Fruit fly (Drosophila melanogaster): ENCODE results near the gene CG3662.

The CG3662 gene

DNA sequence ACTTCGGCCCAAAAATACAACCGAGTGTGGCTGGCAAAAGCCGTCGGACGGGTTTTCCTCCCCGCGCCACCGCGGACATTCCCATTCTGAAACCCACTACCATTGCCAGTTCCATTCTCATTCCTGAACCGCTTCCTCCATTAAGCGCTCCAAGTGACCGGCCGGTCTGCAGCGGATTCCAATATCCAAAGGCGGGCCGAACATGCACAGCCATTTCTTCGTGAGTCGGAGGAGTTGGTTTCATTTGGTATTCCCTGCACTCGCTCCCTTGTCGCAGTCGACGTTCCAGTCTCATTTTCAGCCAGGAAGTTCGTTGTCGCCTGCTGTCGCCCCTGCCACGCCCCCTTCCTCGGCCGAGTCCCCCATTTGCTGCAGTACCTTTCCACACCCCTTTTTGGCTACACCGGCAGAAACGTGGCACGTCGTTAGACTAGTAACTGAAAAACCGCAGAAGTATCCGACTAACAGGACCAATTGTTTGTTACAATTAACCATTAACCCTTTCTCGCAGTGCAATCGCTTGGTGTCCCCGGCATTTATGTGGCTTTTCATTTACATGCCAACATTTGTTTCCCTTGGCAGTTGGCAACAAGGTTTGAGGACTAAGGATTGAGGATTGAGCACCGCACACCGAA is 27.0 kb downstream of the CG3662 start:
- TF ChIP-seq Pif1A (GFP tag; optimal IDR thresholded peaks at IDR 0.05) (peak; percentile 79), CG8301 (tag; optimal IDR thresholded peaks at IDR 0.05) (peak; percentile 55), Pif1B (GFP tag; optimal IDR thresholded peaks at IDR 0.05) (peak; percentile 75), CG10348 (GFP tag; IDR thresholded peaks at IDR 0.05) (no peak), gl (tag; optimal IDR thresholded peaks at IDR 0.05) (peak; percentile 78), Snoo (tag; optimal IDR thresholded peaks at IDR 0.05) (peak; percentile 80), CG17806 (tag; optimal IDR thresholded peaks at IDR 0.05) (peak; percentile 71), EcR (GFP tag; optimal IDR thresholded peaks at IDR 0.05) (peak; percentile 80), CG14655 (GFP tag; optimal IDR thresholded peaks at IDR 0.05) (peak; percentile 78), D1 (tag; optimal IDR thresholded peaks at IDR 0.05) (no peak), CG8159 (tag; optimal IDR thresholded peaks at IDR 0.05) (peak; percentile 72), CG9948 (tag; optimal IDR thresholded peaks at IDR 0.05) (peak; percentile 63), CG15710 (tag; optimal IDR thresholded peaks at IDR 0.05) (peak; percentile 61), CG34367 (tag; optimal IDR thresholded peaks at IDR 0.05) (peak; percentile 54), CG13204 (GFP tag; optimal IDR thresholded peaks at IDR 0.05) (peak; percentile 90), CG32121 (GFP tag; IDR thresholded peaks at IDR 0.05) (no peak; the same call in 1 of the 2 replicates), CG12605 (GFP tag; IDR thresholded peaks at IDR 0.05) (peak; percentile 42), rn (GFP tag; IDR thresholded peaks at IDR 0.05) (0 out of 2 replicates have a peak, but pooled peaks have one; percentile 27), fd96Ca (GFP tag; IDR thresholded peaks at IDR 0.05) (peak; percentile 46; the same call in 1 of the 3 replicates), Ets98B (GFP tag; IDR thresholded peaks at IDR 0.05) (peak; percentile 51), CG4496 (GFP tag; IDR thresholded peaks at IDR 0.05) (peak; percentile 77)

dm6 chr2L:849138-849744 is 28.2 kb downstream of the CG3662 start:
- no peak for TF ChIP-seq CG32121 (GFP tag; IDR thresholded peaks at IDR 0.05)
- TF ChIP-seq CG10348 (GFP tag; IDR thresholded peaks at IDR 0.05) = no peak
- peak; percentile 43 for TF ChIP-seq EcR (GFP tag; optimal IDR thresholded peaks at IDR 0.05)
- TF ChIP-seq Snoo (tag; optimal IDR thresholded peaks at IDR 0.05) = no peak

dm6 chr2L:849787-850512 is 28.9 kb downstream of the CG3662 start:
- TF ChIP-seq CG13204 (GFP tag; optimal IDR thresholded peaks at IDR 0.05) = peak; percentile 68
- TF ChIP-seq rn (GFP tag; IDR thresholded peaks at IDR 0.05) = no peak
- no peak for TF ChIP-seq gl (tag; optimal IDR thresholded peaks at IDR 0.05)
- TF ChIP-seq CG8301 (tag; optimal IDR thresholded peaks at IDR 0.05) = no peak
- no peak for TF ChIP-seq CG9948 (tag; optimal IDR thresholded peaks at IDR 0.05)
- TF ChIP-seq CG34367 (tag; optimal IDR thresholded peaks at IDR 0.05) = no peak
- TF ChIP-seq Pif1B (GFP tag; optimal IDR thresholded peaks at IDR 0.05) = no peak
- TF ChIP-seq EcR (GFP tag; optimal IDR thresholded peaks at IDR 0.05) = no peak

DNA sequence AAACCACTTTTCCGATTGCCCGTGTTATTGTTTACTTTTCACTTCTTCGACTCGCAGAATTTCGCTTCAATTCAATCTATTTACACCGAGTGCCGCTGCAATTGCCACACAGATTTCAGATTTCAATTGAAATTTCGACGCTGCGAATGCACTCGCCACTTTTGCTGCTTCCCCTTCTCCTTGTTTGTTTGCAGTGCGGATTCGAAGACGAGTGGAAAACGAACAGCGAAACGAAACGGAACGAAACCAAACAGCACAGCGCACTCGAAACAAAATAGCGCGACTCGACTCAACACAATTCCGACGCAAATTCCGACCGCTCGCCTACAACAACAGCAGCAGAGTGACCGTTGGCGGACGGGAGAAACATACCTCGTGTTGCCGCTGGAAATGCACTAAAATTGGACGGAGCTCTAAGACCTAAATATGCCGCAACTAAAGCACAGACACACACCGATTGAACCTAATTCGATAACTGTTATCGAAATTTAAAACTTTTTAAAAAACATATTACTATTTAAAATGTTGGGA is 29.7 kb downstream of the CG3662 start, which contains the start of gene drongo:
Gene drongo, minus strand, starts transcription at position 345 of the 531 bp plus-strand sequence.
- TF ChIP-seq CG13204 (GFP tag; optimal IDR thresholded peaks at IDR 0.05) = peak; percentile 48
- TF ChIP-seq CG14655 (GFP tag; optimal IDR thresholded peaks at IDR 0.05) = no peak
- TF ChIP-seq CG34367 (tag; optimal IDR thresholded peaks at IDR 0.05) = no peak
- TF ChIP-seq fd96Ca (GFP tag; IDR thresholded peaks at IDR 0.05) = no peak; the same call in 2 of the 3 replicates
- TF ChIP-seq CG17806 (tag; optimal IDR thresholded peaks at IDR 0.05) = no peak
- peak; percentile 77 for TF ChIP-seq CG12605 (GFP tag; IDR thresholded peaks at IDR 0.05)
- peak; percentile 53 for TF ChIP-seq EcR (GFP tag; optimal IDR thresholded peaks at IDR 0.05)
- TF ChIP-seq CG9948 (tag; optimal IDR thresholded peaks at IDR 0.05) = no peak
- TF ChIP-seq D1 (tag; optimal IDR thresholded peaks at IDR 0.05) = no peak
- peak; percentile 74 for TF ChIP-seq CG4496 (GFP tag; IDR thresholded peaks at IDR 0.05)
- peak; percentile 16; the same call in 1 of the 2 replicates for TF ChIP-seq CG32121 (GFP tag; IDR thresholded peaks at IDR 0.05)
- TF ChIP-seq gl (tag; optimal IDR thresholded peaks at IDR 0.05) = peak; percentile 13
- TF ChIP-seq Snoo (tag; optimal IDR thresholded peaks at IDR 0.05) = peak; percentile 14
- no peak for TF ChIP-seq CG10348 (GFP tag; IDR thresholded peaks at IDR 0.05)
- peak; percentile 7 for TF ChIP-seq CG15710 (tag; optimal IDR thresholded peaks at IDR 0.05)
- TF ChIP-seq CG8301 (tag; optimal IDR thresholded peaks at IDR 0.05) = no peak
- TF ChIP-seq Pif1B (GFP tag; optimal IDR thresholded peaks at IDR 0.05) = no peak
- TF ChIP-seq Ets98B (GFP tag; IDR thresholded peaks at IDR 0.05) = peak; percentile 64; the same call in 1 of the 2 replicates
- peak; percentile 7 for TF ChIP-seq CG8159 (tag; optimal IDR thresholded peaks at IDR 0.05)
- TF ChIP-seq rn (GFP tag; IDR thresholded peaks at IDR 0.05) = no peak
- no peak for TF ChIP-seq Pif1A (GFP tag; optimal IDR thresholded peaks at IDR 0.05)

DNA sequence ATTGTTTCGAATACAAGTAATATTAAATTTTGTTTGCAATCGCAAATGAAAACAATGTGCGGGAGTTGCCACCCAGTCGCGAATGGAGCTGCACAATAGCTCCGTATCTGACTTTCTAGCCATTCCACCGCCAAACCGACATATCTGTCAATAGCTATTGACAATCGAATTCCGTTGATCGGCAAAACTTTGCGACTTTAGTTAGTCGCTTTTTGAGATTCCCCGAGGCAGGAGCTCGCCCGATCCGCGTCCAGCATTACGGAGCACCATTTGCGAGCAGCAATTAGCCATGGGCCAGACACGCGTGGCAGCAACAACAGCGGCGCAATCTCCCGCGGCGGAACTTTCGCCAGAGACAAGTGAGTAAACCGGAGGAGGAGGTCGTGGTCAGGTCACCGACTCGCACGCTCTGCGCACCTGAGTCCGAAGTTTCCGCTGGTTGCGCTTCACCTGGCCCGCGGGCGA is 31.6 kb downstream of the CG3662 start, which contains the start of the genes CG4291 and kraken:
Gene CG4291, minus strand, starts transcription at position 84 of the 465 bp plus-strand sequence.
Gene kraken, plus strand, starts transcription at position 122 of the 465 bp plus-strand sequence.
- TF ChIP-seq gl (tag; optimal IDR thresholded peaks at IDR 0.05) = peak; percentile 8
- TF ChIP-seq CG4496 (GFP tag; IDR thresholded peaks at IDR 0.05) = peak; percentile 76
- no peak for TF ChIP-seq Pif1A (GFP tag; optimal IDR thresholded peaks at IDR 0.05)
- peak; percentile 53; the same call in 1 of the 3 replicates for TF ChIP-seq fd96Ca (GFP tag; IDR thresholded peaks at IDR 0.05)
- TF ChIP-seq Pif1B (GFP tag; optimal IDR thresholded peaks at IDR 0.05) = no peak
- peak; percentile 53 for TF ChIP-seq Ets98B (GFP tag; IDR thresholded peaks at IDR 0.05)
- TF ChIP-seq CG17806 (tag; optimal IDR thresholded peaks at IDR 0.05) = peak; percentile 7
- peak; percentile 4 for TF ChIP-seq CG8159 (tag; optimal IDR thresholded peaks at IDR 0.05)
- TF ChIP-seq EcR (GFP tag; optimal IDR thresholded peaks at IDR 0.05) = peak; percentile 60
- TF ChIP-seq CG15710 (tag; optimal IDR thresholded peaks at IDR 0.05) = peak; percentile 28
- peak; percentile 49 for TF ChIP-seq CG12605 (GFP tag; IDR thresholded peaks at IDR 0.05)
- peak; percentile 46 for TF ChIP-seq Snoo (tag; optimal IDR thresholded peaks at IDR 0.05)
- no peak for TF ChIP-seq D1 (tag; optimal IDR thresholded peaks at IDR 0.05)
- no peak for TF ChIP-seq CG9948 (tag; optimal IDR thresholded peaks at IDR 0.05)
- no peak for TF ChIP-seq CG14655 (GFP tag; optimal IDR thresholded peaks at IDR 0.05)
- TF ChIP-seq rn (GFP tag; IDR thresholded peaks at IDR 0.05) = no peak
- no peak for TF ChIP-seq CG10348 (GFP tag; IDR thresholded peaks at IDR 0.05)
- peak; percentile 28 for TF ChIP-seq CG8301 (tag; optimal IDR thresholded peaks at IDR 0.05)
- peak; percentile 59; the same call in 1 of the 2 replicates for TF ChIP-seq CG32121 (GFP tag; IDR thresholded peaks at IDR 0.05)
- no peak for TF ChIP-seq CG34367 (tag; optimal IDR thresholded peaks at IDR 0.05)
- TF ChIP-seq CG13204 (GFP tag; optimal IDR thresholded peaks at IDR 0.05) = no peak
